Fruit fly (Drosophila melanogaster) whole organism, wandering third instar larva: ENCODE results near the gene Dyro.

ENCODE experiments used
- psq ChIP-seq: fragments of 200-800 bp; sonication (Bioruptor generic); optimal IDR thresholded peaks from 3 replicates; lab custom pipeline; 2017; ENCODE audit warnings: missing biosample characterization, mild to moderate bottlenecking, missing genetic modification characterization, moderate library complexity
- rgr ChIP-seq: fragments of 200-800 bp; sonication (Bioruptor generic); optimal IDR thresholded peaks from 3 replicates; lab custom pipeline; 2016; ENCODE audit warnings: missing biosample characterization, mild to moderate bottlenecking, missing genetic modification characterization

DNA sequence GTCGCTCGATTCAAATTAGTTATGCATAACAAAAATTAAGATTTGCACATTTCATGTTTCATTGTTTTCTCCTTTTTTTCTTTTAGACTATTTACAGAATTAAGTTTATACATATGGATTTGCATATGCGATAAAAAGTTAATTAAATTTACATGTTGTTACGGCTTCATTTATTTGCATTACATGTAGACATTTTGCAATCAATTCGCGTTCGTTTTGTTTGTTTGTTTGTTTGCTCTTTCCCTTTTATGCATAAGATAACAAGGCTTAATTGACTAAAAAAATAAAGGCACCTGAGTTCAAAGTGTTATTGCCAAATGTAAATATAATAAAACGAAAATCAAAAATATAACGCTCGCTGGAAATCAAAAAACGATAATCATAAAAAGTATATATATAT, 7.7 kb downstream of the Dyro start:
- TF ChIP-seq psq (no peak), rgr (GFP tag; lab: Kevin White, UChicago) (no peak)
